Fruit fly (Drosophila melanogaster) whole organism, adult: Measurements from ENCODE around the gene CG42827.

Experiments
- CG11617 ChIP-seq: fragments of 200-800 bp; sonication (Bioruptor generic); optimal IDR thresholded peaks from 2 replicates; lab custom pipeline; 2017; ENCODE audit warnings: mild to moderate bottlenecking, missing biosample characterization, missing genetic modification reagents, missing genetic modification characterization
- CG12768 ChIP-seq: fragments of 200-800 bp; sonication (Bioruptor generic); optimal IDR thresholded peaks from 2 replicates; lab custom pipeline; 2017; ENCODE audit warnings: missing biosample characterization, missing genetic modification characterization, mild to moderate bottlenecking, moderate library complexity, missing genetic modification reagents
- CG14711 ChIP-seq: fragments of 200-800 bp; sonication (Bioruptor generic); optimal IDR thresholded peaks from 2 replicates; lab custom pipeline; 2018; ENCODE audit warnings: missing biosample characterization, mild to moderate bottlenecking, missing genetic modification characterization, moderate library complexity
- CG1620 ChIP-seq: fragments of 200-800 bp; sonication (Bioruptor generic); optimal IDR thresholded peaks from 2 replicates; lab custom pipeline; 2016; ENCODE audit warnings: missing biosample characterization, missing genetic modification characterization
- CG33017 ChIP-seq: fragments of 200-800 bp; sonication (Bioruptor generic); optimal IDR thresholded peaks from 2 replicates; lab custom pipeline; 2018; ENCODE audit warnings: missing biosample characterization, mild to moderate bottlenecking, missing genetic modification characterization, moderate library complexity
- CG5204 ChIP-seq: fragments of 200-800 bp; sonication (Bioruptor generic); optimal IDR thresholded peaks from 2 replicates; lab custom pipeline; 2016; ENCODE audit warnings: missing biosample characterization, missing genetic modification characterization
- CG7045 ChIP-seq: fragments of 200-800 bp; sonication (Bioruptor generic); optimal IDR thresholded peaks from 2 replicates; lab custom pipeline; 2017; ENCODE audit warnings: missing biosample characterization, mild to moderate bottlenecking, missing genetic modification characterization
- CG7101 ChIP-seq: fragments of 200-800 bp; sonication (Bioruptor generic); optimal IDR thresholded peaks from 2 replicates; lab custom pipeline; 2018; ENCODE audit warnings: missing biosample characterization, mild to moderate bottlenecking, missing genetic modification characterization, moderate library complexity
- Clk ChIP-seq: fragments of 200-800 bp; sonication (Bioruptor generic); optimal IDR thresholded peaks from 2 replicates; lab custom pipeline; 2017; ENCODE audit warnings: missing biosample characterization, missing genetic modification characterization
- Crg-1 ChIP-seq: fragments of 200-800 bp; sonication (Bioruptor generic); optimal IDR thresholded peaks from 2 replicates; lab custom pipeline; 2016; ENCODE audit warnings: missing biosample characterization, missing genetic modification characterization
- Hr96 ChIP-seq: fragments of 200-800 bp; sonication (Bioruptor generic); optimal IDR thresholded peaks from 2 replicates; lab custom pipeline; 2016; ENCODE audit warnings: missing biosample characterization, missing genetic modification characterization
- Mnt ChIP-seq: fragments of 200-800 bp; sonication (Bioruptor generic); optimal IDR thresholded peaks from 2 replicates; lab custom pipeline; 2016; ENCODE audit warnings: missing biosample characterization, mild to moderate bottlenecking, missing genetic modification characterization
- bab1 ChIP-seq: fragments of 200-800 bp; sonication (Bioruptor generic); optimal IDR thresholded peaks from 3 replicates; lab custom pipeline; 2019; ENCODE audit warnings: missing biosample characterization, mild to moderate bottlenecking, missing genetic modification characterization, moderate library complexity
- cic ChIP-seq: fragments of 200-800 bp; sonication (Bioruptor generic); optimal IDR thresholded peaks from 2 replicates; lab custom pipeline; 2017; ENCODE audit warnings: missing biosample characterization, mild to moderate bottlenecking, missing genetic modification characterization, moderate library complexity
- cnc ChIP-seq, 2 experiments: fragments of >200 bp; optimal IDR thresholded peaks; 2 replicates each; lab custom pipeline; 2017
- kay ChIP-seq: fragments of 200-800 bp; sonication (Bioruptor generic); peaks from one replicate; lab custom pipeline; 2016; ENCODE audit warnings: missing biosample characterization, missing genetic modification characterization, borderline replicate concordance
- ovo ChIP-seq: fragments of 200-800 bp; sonication (Bioruptor generic); optimal IDR thresholded peaks from 2 replicates; lab custom pipeline; 2016; ENCODE audit warnings: missing biosample characterization, missing genetic modification characterization
- pad ChIP-seq: fragments of 200-800 bp; sonication (Bioruptor generic); optimal IDR thresholded peaks from 3 replicates; lab custom pipeline; 2017; ENCODE audit warnings: missing biosample characterization, missing genetic modification characterization, mild to moderate bottlenecking, moderate library complexity, missing genetic modification reagents
- tj ChIP-seq: fragments of 200-800 bp; sonication (Bioruptor generic); optimal IDR thresholded peaks from 3 replicates; lab custom pipeline; 2017; ENCODE audit warnings: missing biosample characterization, mild to moderate bottlenecking, missing genetic modification characterization, moderate library complexity
- toe ChIP-seq: fragments of 200-800 bp; sonication (Bioruptor generic); optimal IDR thresholded peaks from 2 replicates; lab custom pipeline; 2016; ENCODE audit warnings: missing biosample characterization, missing genetic modification characterization

CG42827 gene

dm6 chr3R:23384591-23385260 lies 12.0 kb downstream of the CG42827 start, which contains the start of gene CG4393:
TSS of gene CG4393 (minus strand) at chr3R:23384777.
- TF ChIP-seq CG11617 (GFP tag; lab: Kevin White, UChicago) (peak; percentile 14), CG7101 (tag; lab: Kevin White, UChicago) (no peak), Hr96 (GFP tag; lab: Kevin White, UChicago) (peak; percentile 16), Clk (peak; percentile 40), tj (GFP tag; lab: Kevin White, UChicago) (no peak), cnc (optimal IDR thresholded peaks at IDR 0.05; lab: Kevin White, UChicago) (no peak), CG14711 (tag; lab: Kevin White, UChicago) (no peak), ovo (GFP tag; lab: Kevin White, UChicago) (no peak), Crg-1 (GFP tag; lab: Kevin White, UChicago) (no peak), CG33017 (tag; lab: Kevin White, UChicago) (no peak), bab1 (GFP tag; lab: Kevin White, UChicago) (no peak), CG5204 (GFP tag; lab: Kevin White, UChicago) (peak; percentile 51), cic (GFP tag; lab: Kevin White, UChicago) (no peak), kay (GFP tag; lab: Kevin White, UChicago) (peak; percentile 50), Mnt (GFP tag; lab: Kevin White, UChicago) (peak; percentile 7), pad (no peak), toe (no peak), CG12768 (GFP tag; lab: Kevin White, UChicago) (peak; percentile 94), CG7045 (GFP tag; lab: Kevin White, UChicago) (peak; percentile 6), CG1620 (no peak)

- TF ChIP-seq Crg-1 (GFP tag; lab: Kevin White, UChicago) (no peak), Hr96 (GFP tag; lab: Kevin White, UChicago) (no peak), cnc (optimal IDR thresholded peaks at IDR 0.05; lab: Kevin White, UChicago) (no peak), Clk (no peak), tj (GFP tag; lab: Kevin White, UChicago) (no peak), CG14711 (tag; lab: Kevin White, UChicago) (no peak), CG12768 (GFP tag; lab: Kevin White, UChicago) (no peak), CG7101 (tag; lab: Kevin White, UChicago) (peak; percentile 18), kay (GFP tag; lab: Kevin White, UChicago) (peak; percentile 97), pad (peak; percentile 12), CG33017 (tag; lab: Kevin White, UChicago) (peak; percentile 49), cic (GFP tag; lab: Kevin White, UChicago) (peak; percentile 86)
Measured at dm6 chr3R:23386021-23386457, 13.3 kb downstream of the CG42827 start.

- TF ChIP-seq Crg-1 (GFP tag; lab: Kevin White, UChicago) (no peak), CG1620 (no peak), CG33017 (tag; lab: Kevin White, UChicago) (no peak), CG12768 (GFP tag; lab: Kevin White, UChicago) (no peak), cnc (optimal IDR thresholded peaks at IDR 0.05; lab: Kevin White, UChicago) (no peak), toe (no peak), CG14711 (tag; lab: Kevin White, UChicago) (no peak), CG5204 (GFP tag; lab: Kevin White, UChicago) (no peak), CG7045 (GFP tag; lab: Kevin White, UChicago) (no peak), CG7101 (tag; lab: Kevin White, UChicago) (no peak), kay (GFP tag; lab: Kevin White, UChicago) (no peak), Clk (no peak)
Measured at dm6 chr3R:23386907-23387306, 14.2 kb downstream of the CG42827 start.

- no peak for TF ChIP-seq pad
- TF ChIP-seq cic (GFP tag; lab: Kevin White, UChicago), result no peak
- TF ChIP-seq Clk, result no peak
- TF ChIP-seq tj (GFP tag; lab: Kevin White, UChicago), result no peak
- no peak for TF ChIP-seq ovo (GFP tag; lab: Kevin White, UChicago)
- no peak for TF ChIP-seq Hr96 (GFP tag; lab: Kevin White, UChicago)
- TF ChIP-seq CG12768 (GFP tag; lab: Kevin White, UChicago), result no peak
- no peak for TF ChIP-seq CG5204 (GFP tag; lab: Kevin White, UChicago)
- TF ChIP-seq CG33017 (tag; lab: Kevin White, UChicago), result no peak
- TF ChIP-seq bab1 (GFP tag; lab: Kevin White, UChicago), result no peak
- no peak for TF ChIP-seq CG1620
- no peak for TF ChIP-seq kay (GFP tag; lab: Kevin White, UChicago)
- no peak for TF ChIP-seq cnc (optimal IDR thresholded peaks at IDR 0.05; lab: Kevin White, UChicago)
- TF ChIP-seq Crg-1 (GFP tag; lab: Kevin White, UChicago), result no peak
- TF ChIP-seq Mnt (GFP tag; lab: Kevin White, UChicago), result no peak
- TF ChIP-seq toe, result no peak
- no peak for TF ChIP-seq CG7045 (GFP tag; lab: Kevin White, UChicago)
- no peak for TF ChIP-seq CG14711 (tag; lab: Kevin White, UChicago)
- TF ChIP-seq CG7101 (tag; lab: Kevin White, UChicago), result no peak
Measured at dm6 chr3R:23388798-23389197, 16.1 kb downstream of the CG42827 start, which contains the start of gene CG31515. TSS of gene CG31515 (minus strand) at chr3R:23388898.

- TF ChIP-seq ovo (GFP tag; lab: Kevin White, UChicago) (no peak), bab1 (GFP tag; lab: Kevin White, UChicago) (no peak), pad (no peak), CG14711 (tag; lab: Kevin White, UChicago) (no peak), CG12768 (GFP tag; lab: Kevin White, UChicago) (no peak), CG7101 (tag; lab: Kevin White, UChicago) (no peak), Clk (no peak), CG33017 (tag; lab: Kevin White, UChicago) (no peak), CG5204 (GFP tag; lab: Kevin White, UChicago) (no peak)
Measured at dm6 chr3R:23390769-23391309, 18.1 kb downstream of the CG42827 start.
